Fruit fly (Drosophila melanogaster) whole organism, embryonic: Measurements from ENCODE around the gene Enoph.
A peak's percentile ranks its signal among the peaks of the same experiment; 100 is the strongest.

Experiments
- Abd-B ChIP-seq: fragments of 200-800 bp; sonication (Bioruptor generic); optimal IDR thresholded peaks from 2 replicates; lab custom pipeline; 2018; ENCODE audit warnings: missing biosample characterization, mild to moderate bottlenecking, missing genetic modification characterization, moderate library complexity
- Aef1 ChIP-seq: fragments of 200-800 bp; sonication (Bioruptor generic); IDR thresholded peaks from 3 replicates; pipeline ENCODE4 v1.3.6; 2022; ENCODE audit warnings: missing biosample characterization, missing genetic modification characterization
- Bgb ChIP-seq: fragments of 200-800 bp; sonication (Bioruptor generic); IDR thresholded peaks from 2 replicates; pipeline ENCODE4 v1.3.6; 2022; ENCODE audit warnings: missing biosample characterization, missing genetic modification characterization; ENCODE audit not compliant: partially characterized antibody
- CG11085 ChIP-seq: fragments of 200-800 bp; sonication (Bioruptor generic); IDR thresholded peaks from 2 replicates; pipeline ENCODE4 v1.3.6; 2022; ENCODE audit warnings: missing biosample characterization, missing genetic modification characterization
- CG11695 ChIP-seq: fragments of 200-800 bp; sonication (Bioruptor generic); IDR thresholded peaks from 3 replicates; pipeline ENCODE4 v1.3.6; 2022; ENCODE audit warnings: missing biosample characterization, missing genetic modification characterization
- CG13123 ChIP-seq: fragments of 200-800 bp; sonication (Bioruptor generic); optimal IDR thresholded peaks from 2 replicates; lab custom pipeline; 2016; ENCODE audit warnings: missing biosample characterization, missing genetic modification characterization
- CG18476 ChIP-seq: fragments of 200-800 bp; sonication (Bioruptor generic); optimal IDR thresholded peaks from 2 replicates; lab custom pipeline; 2016; ENCODE audit warnings: missing biosample characterization, mild to moderate bottlenecking, missing genetic modification characterization
- CG2129 ChIP-seq: fragments of 200-800 bp; sonication (Bioruptor generic); IDR thresholded peaks from 2 replicates; pipeline ENCODE4 v1.3.6; 2022; ENCODE audit warnings: missing biosample characterization, missing genetic modification characterization; ENCODE audit not compliant: partially characterized antibody
- CG30020 ChIP-seq: fragments of 200-800 bp; optimal IDR thresholded peaks from 2 replicates; lab custom pipeline; 2019; ENCODE audit warnings: missing biosample characterization, mild to moderate bottlenecking, missing genetic modification characterization, moderate library complexity
- CG30403 ChIP-seq: fragments of 200-800 bp; sonication (Bioruptor generic); optimal IDR thresholded peaks from 3 replicates; lab custom pipeline; 2016; ENCODE audit warnings: missing biosample characterization, missing genetic modification characterization
- CG33557 ChIP-seq: fragments of 200-800 bp; sonication (Bioruptor generic); optimal IDR thresholded peaks from 2 replicates; lab custom pipeline; 2019; ENCODE audit warnings: missing biosample characterization, mild to moderate bottlenecking, missing genetic modification characterization, moderate library complexity
- CG34376 ChIP-seq: fragments of 200-800 bp; sonication (Bioruptor generic); optimal IDR thresholded peaks from 2 replicates; lab custom pipeline; 2018; ENCODE audit warnings: missing biosample characterization, mild to moderate bottlenecking, missing genetic modification characterization
- CG4424 ChIP-seq: fragments of 200-800 bp; sonication (Bioruptor generic); optimal IDR thresholded peaks from 3 replicates; lab custom pipeline; 2016; ENCODE audit warnings: missing biosample characterization, missing genetic modification characterization
- CG4854 ChIP-seq: fragments of 200-800 bp; sonication (Bioruptor generic); optimal IDR thresholded peaks from 2 replicates; lab custom pipeline; 2016; ENCODE audit warnings: missing biosample characterization, missing genetic modification characterization, inconsistent platforms
- CG6765 ChIP-seq: fragments of 200-800 bp; sonication (Bioruptor generic); optimal IDR thresholded peaks from 3 replicates; lab custom pipeline; 2017; ENCODE audit warnings: missing biosample characterization, mild to moderate bottlenecking, missing genetic modification characterization
- CG7556 ChIP-seq: fragments of 200-800 bp; sonication (Bioruptor generic); optimal IDR thresholded peaks from 2 replicates; lab custom pipeline; 2017; ENCODE audit warnings: missing biosample characterization, mild to moderate bottlenecking, missing genetic modification characterization
- CG8089 ChIP-seq: fragments of 200-800 bp; sonication (Bioruptor generic); optimal IDR thresholded peaks from 3 replicates; lab custom pipeline; 2016; ENCODE audit warnings: missing biosample characterization, missing genetic modification characterization
- D19A ChIP-seq: fragments of 200-800 bp; optimal IDR thresholded peaks from 3 replicates; lab custom pipeline; 2019; ENCODE audit warnings: missing biosample characterization, mild to moderate bottlenecking, missing genetic modification characterization, moderate library complexity
- Dbx ChIP-seq: fragments of 200-800 bp; sonication (Bioruptor generic); IDR thresholded peaks from 3 replicates; pipeline ENCODE4 v1.3.6; 2022; ENCODE audit warnings: missing biosample characterization, missing genetic modification characterization
- HmgZ ChIP-seq: fragments of 200-800 bp; sonication (Bioruptor generic); optimal IDR thresholded peaks from 2 replicates; lab custom pipeline; 2018; ENCODE audit warnings: missing biosample characterization, mild to moderate bottlenecking, missing genetic modification characterization
- Jarid2 ChIP-seq: fragments of 200-800 bp; sonication (Bioruptor generic); optimal IDR thresholded peaks from 3 replicates; lab custom pipeline; 2017; ENCODE audit warnings: mild to moderate bottlenecking, missing biosample characterization, missing genetic modification reagents, missing genetic modification characterization
- Kr ChIP-seq: fragments of 200-800 bp; sonication (Bioruptor generic); optimal IDR thresholded peaks from 2 replicates; lab custom pipeline; 2017; ENCODE audit warnings: missing biosample characterization, mild to moderate bottlenecking, missing genetic modification characterization
- Mrtf ChIP-seq: fragments of 200-800 bp; sonication (Bioruptor generic); IDR thresholded peaks from 3 replicates; pipeline ENCODE4 v1.3.6; 2022; ENCODE audit warnings: missing biosample characterization, missing genetic modification characterization
- Nf-YB ChIP-seq: fragments of 200-800 bp; sonication (Bioruptor generic); optimal IDR thresholded peaks from 3 replicates; lab custom pipeline; 2019; ENCODE audit warnings: missing biosample characterization, mild to moderate bottlenecking, missing genetic modification characterization, moderate library complexity
- Nf-YC ChIP-seq: fragments of 200-800 bp; optimal IDR thresholded peaks from 3 replicates; lab custom pipeline; 2019; ENCODE audit warnings: missing biosample characterization, mild to moderate bottlenecking, missing genetic modification characterization, moderate library complexity
- Poxn ChIP-seq: fragments of 200-800 bp; sonication (Bioruptor generic); IDR thresholded peaks from 2 replicates; pipeline ENCODE4 v1.3.6; 2022; ENCODE audit warnings: missing biosample characterization, missing genetic modification characterization
- Ravus ChIP-seq: fragments of 200-800 bp; sonication (Bioruptor generic); IDR thresholded peaks from 2 replicates; pipeline ENCODE4 v1.3.6; 2022; ENCODE audit warnings: missing biosample characterization, missing genetic modification characterization
- Spps ChIP-seq: fragments of 200-800 bp; sonication (Bioruptor generic); optimal IDR thresholded peaks from 2 replicates; lab custom pipeline; 2018; ENCODE audit warnings: missing biosample characterization, mild to moderate bottlenecking, missing genetic modification characterization
- Xbp1 ChIP-seq: fragments of 200-800 bp; sonication (Bioruptor generic); optimal IDR thresholded peaks from 3 replicates; lab custom pipeline; 2016; ENCODE audit warnings: missing biosample characterization, mild to moderate bottlenecking, missing genetic modification characterization
- ewg ChIP-seq: fragments of 200-800 bp; sonication (Bioruptor generic); optimal IDR thresholded peaks from 3 replicates; lab custom pipeline; 2017; ENCODE audit warnings: mild to moderate bottlenecking, missing biosample characterization, missing genetic modification reagents, missing genetic modification characterization
- gsb-n ChIP-seq: fragments of 200-800 bp; sonication (Bioruptor generic); optimal IDR thresholded peaks from 3 replicates; lab custom pipeline; 2018; ENCODE audit warnings: missing biosample characterization, mild to moderate bottlenecking, missing genetic modification characterization
- h ChIP-seq: fragments of >200 bp; optimal IDR thresholded peaks from 2 replicates; lab custom pipeline; 2017
- jing ChIP-seq: fragments of 200-800 bp; sonication (Bioruptor generic); optimal IDR thresholded peaks from 2 replicates; lab custom pipeline; 2018; ENCODE audit warnings: missing biosample characterization, mild to moderate bottlenecking, missing genetic modification characterization
- knrl ChIP-seq: fragments of 200-800 bp; sonication (Bioruptor generic); IDR thresholded peaks from 3 replicates; pipeline ENCODE4 v1.3.6; 2022; ENCODE audit warnings: missing biosample characterization, missing genetic modification characterization; ENCODE audit not compliant: partially characterized antibody
- lola ChIP-seq, 3 experiments: fragments of >200 bp in 2 of 3; fragments of 200-800 bp in 1 of 3; sonication (Bioruptor generic) in 1 of 3; optimal IDR thresholded peaks; 2 replicates each; lab custom pipeline; 2017 to 2019; ENCODE audit warnings: missing biosample characterization in 3 of 3, missing genetic modification characterization in 3 of 3, mild to moderate bottlenecking in 1 of 3, moderate library complexity in 1 of 3
- nau ChIP-seq: fragments of 200-800 bp; sonication (Bioruptor generic); optimal IDR thresholded peaks from 3 replicates; lab custom pipeline; 2017; ENCODE audit warnings: missing biosample characterization, mild to moderate bottlenecking, missing genetic modification characterization, missing genetic modification reagents
- nerfin-2 ChIP-seq: fragments of 200-800 bp; sonication (Bioruptor generic); IDR thresholded peaks from 2 replicates; pipeline ENCODE4 v1.3.6; 2022; ENCODE audit warnings: missing biosample characterization, missing genetic modification characterization; ENCODE audit not compliant: partially characterized antibody
- pfk ChIP-seq: fragments of 200-800 bp; sonication (Bioruptor generic); optimal IDR thresholded peaks from 2 replicates; lab custom pipeline; 2018; ENCODE audit warnings: missing biosample characterization, mild to moderate bottlenecking, missing genetic modification characterization, moderate library complexity
- pho ChIP-seq: fragments of 200-800 bp; sonication (Bioruptor generic); optimal IDR thresholded peaks from 2 replicates; lab custom pipeline; 2016; ENCODE audit warnings: missing biosample characterization, missing genetic modification characterization
- pnt ChIP-seq: fragments of 200-800 bp; sonication (Bioruptor generic); optimal IDR thresholded peaks from 3 replicates; lab custom pipeline; 2016; ENCODE audit warnings: missing biosample characterization, missing genetic modification characterization
- ranshi ChIP-seq: fragments of 200-800 bp; sonication (Bioruptor generic); IDR thresholded peaks from 2 replicates; pipeline ENCODE4 v1.3.6; 2022; ENCODE audit warnings: missing biosample characterization, missing genetic modification characterization
- slp2 ChIP-seq: fragments of 200-800 bp; sonication (Bioruptor generic); optimal IDR thresholded peaks from 2 replicates; lab custom pipeline; 2016; ENCODE audit warnings: missing biosample characterization, missing genetic modification characterization
- so ChIP-seq: fragments of 200-800 bp; sonication (Bioruptor generic); IDR thresholded peaks from 3 replicates; pipeline ENCODE4 v1.3.6; 2022; ENCODE audit warnings: missing biosample characterization, missing genetic modification characterization
- sqz ChIP-seq: fragments of 200-800 bp; sonication (Bioruptor generic); optimal IDR thresholded peaks from 3 replicates; lab custom pipeline; 2018; ENCODE audit warnings: missing biosample characterization, mild to moderate bottlenecking, missing genetic modification characterization
- tgo ChIP-seq: fragments of 200-800 bp; sonication (Bioruptor generic); IDR thresholded peaks from 3 replicates; pipeline ENCODE4 v1.3.6; 2022; ENCODE audit warnings: missing biosample characterization, missing genetic modification characterization
- trh ChIP-seq: fragments of 200-800 bp; sonication (Bioruptor generic); optimal IDR thresholded peaks from 2 replicates; lab custom pipeline; 2016; ENCODE audit warnings: missing biosample characterization, missing genetic modification characterization
- unc-4 ChIP-seq: fragments of 200-800 bp; sonication (Bioruptor generic); IDR thresholded peaks from 2 replicates; pipeline ENCODE4 v1.3.6; 2022; ENCODE audit warnings: missing biosample characterization, missing genetic modification characterization; ENCODE audit not compliant: partially characterized antibody
- wek ChIP-seq: fragments of 200-800 bp; sonication (Bioruptor generic); optimal IDR thresholded peaks from 3 replicates; lab custom pipeline; 2018; ENCODE audit warnings: missing biosample characterization, mild to moderate bottlenecking, missing genetic modification characterization, moderate library complexity
- zen2 ChIP-seq: fragments of 200-800 bp; sonication (Bioruptor generic); IDR thresholded peaks from 3 replicates; pipeline ENCODE4 v1.3.6; 2022; ENCODE audit warnings: missing biosample characterization, missing genetic modification characterization; ENCODE audit not compliant: partially characterized antibody

The Enoph gene

dm6 chr3R:5302939-5303777 is 46.7 kb upstream of the Enoph start (continued):
- TF ChIP-seq wek = peak; percentile 14
- TF ChIP-seq D19A = no peak
- TF ChIP-seq CG4424 = no peak
- no peak for TF ChIP-seq pnt
- no peak for TF ChIP-seq CG11085 (GFP tag; lab: Robert Waterston, UW)
- no peak for TF ChIP-seq pfk
- no peak for TF ChIP-seq Aef1 (GFP tag; lab: Robert Waterston, UW)
- no peak for TF ChIP-seq CG2129 (GFP tag; lab: Robert Waterston, UW)
- TF ChIP-seq CG4854 (GFP tag; lab: Kevin White, UChicago) = no peak
- no peak for TF ChIP-seq Ravus (GFP tag; lab: Robert Waterston, UW)
- no peak for TF ChIP-seq CG30020 (tag; lab: Kevin White, UChicago)
- TF ChIP-seq CG18476 (GFP tag; lab: Kevin White, UChicago) = no peak
- no peak for TF ChIP-seq CG7556 (GFP tag; lab: Kevin White, UChicago)
- no peak for TF ChIP-seq Nf-YC (tag; lab: Kevin White, UChicago)
- no peak for TF ChIP-seq Bgb
- no peak for TF ChIP-seq CG11695
- TF ChIP-seq unc-4 (GFP tag; lab: Robert Waterston, UW) = no peak
- no peak for TF ChIP-seq gsb-n (tag; lab: Kevin White, UChicago)
- TF ChIP-seq Dbx (GFP tag; lab: Robert Waterston, UW) = no peak
- TF ChIP-seq ranshi (GFP tag; lab: Robert Waterston, UW) = no peak; the same call in 1 of the 2 replicates
- TF ChIP-seq CG33557 (GFP tag; lab: Kevin White, UChicago) = no peak
- no peak for TF ChIP-seq nau (GFP tag; lab: Kevin White, UChicago)
- no peak for TF ChIP-seq h (lab: Kevin White, UChicago)
- no peak for TF ChIP-seq Xbp1
- no peak for TF ChIP-seq jing (GFP tag; lab: Kevin White, UChicago)
- TF ChIP-seq zen2 (GFP tag; lab: Robert Waterston, UW) = no peak
- TF ChIP-seq tgo (GFP tag; lab: Robert Waterston, UW) = no peak
- TF ChIP-seq trh (GFP tag; lab: Kevin White, UChicago) = no peak
- TF ChIP-seq pho (GFP tag; lab: Kevin White, UChicago) = peak; percentile 3
- no peak for TF ChIP-seq CG6765 (GFP tag; lab: Kevin White, UChicago)
- no peak for TF ChIP-seq Poxn (GFP tag; lab: Robert Waterston, UW)
- TF ChIP-seq sqz (GFP tag; lab: Kevin White, UChicago) = no peak
- no peak for TF ChIP-seq HmgZ (tag; lab: Kevin White, UChicago)
- no peak for TF ChIP-seq ewg (GFP tag; lab: Kevin White, UChicago)
- no peak for TF ChIP-seq Jarid2
- TF ChIP-seq Kr (GFP tag; lab: Kevin White, UChicago) = peak; percentile 29
- TF ChIP-seq slp2 (GFP tag; lab: Kevin White, UChicago) = no peak
- no peak for TF ChIP-seq Mrtf (GFP tag; lab: Robert Waterston, UW)
- TF ChIP-seq Abd-B (GFP tag; lab: Kevin White, UChicago) = no peak
- TF ChIP-seq Nf-YB (GFP tag; lab: Kevin White, UChicago) = no peak
- TF ChIP-seq lola (GFP tag; optimal IDR thresholded peaks at IDR 0.05; lab: Kevin White, UChicago) = no peak
- no peak for TF ChIP-seq CG8089
- TF ChIP-seq Spps (tag; lab: Kevin White, UChicago) = no peak
- no peak for TF ChIP-seq nerfin-2
- no peak for TF ChIP-seq so (GFP tag; lab: Robert Waterston, UW)
- no peak for TF ChIP-seq CG13123 (GFP tag; lab: Kevin White, UChicago)
- TF ChIP-seq knrl (GFP tag; lab: Robert Waterston, UW) = no peak
- no peak for TF ChIP-seq CG30403
- TF ChIP-seq CG34376 (GFP tag; lab: Kevin White, UChicago) = no peak
